Worm (Caenorhabditis elegans): ENCODE measurements around the gene rcq-5.
A peak's percentile ranks its signal among the peaks of the same experiment; 100 is the strongest.

rcq-5 gene

ce11 chrIII:4068120-4068519 is 10.3 kb upstream of the rcq-5 start:
- no peak for TF ChIP-seq nhr-111 (GFP tag; optimal IDR thresholded peaks at IDR 0.05)
- TF ChIP-seq nhr-48 (tag; optimal IDR thresholded peaks at IDR 0.05): no peak
- TF ChIP-seq set-16 (GFP tag; IDR thresholded peaks at IDR 0.05): peak; percentile 51
- no peak for TF ChIP-seq gei-8 (GFP tag; optimal IDR thresholded peaks at IDR 0.05)
- no peak for TF ChIP-seq snpc-4 (tag; optimal IDR thresholded peaks at IDR 0.05)
- no peak for TF ChIP-seq dmd-6 (GFP tag; IDR thresholded peaks at IDR 0.05)
- TF ChIP-seq mxl-3 (GFP tag; optimal IDR thresholded peaks at IDR 0.05): no peak
- no peak for TF ChIP-seq fkh-10 (GFP tag; optimal IDR thresholded peaks at IDR 0.05)
- TF ChIP-seq dmd-8 (GFP tag; IDR thresholded peaks at IDR 0.05): no peak

- TF ChIP-seq gei-8 (GFP tag; optimal IDR thresholded peaks at IDR 0.05): no peak
- no peak for TF ChIP-seq mxl-2 (GFP tag; conservative IDR thresholded peaks at IDR 0.05)
- peak; percentile 39 for TF ChIP-seq fkh-10 (GFP tag; optimal IDR thresholded peaks at IDR 0.05)
- TF ChIP-seq Y5F2A.4 (GFP tag; optimal IDR thresholded peaks at IDR 0.05): no peak
- TF ChIP-seq nhr-111 (GFP tag; optimal IDR thresholded peaks at IDR 0.05): no peak
- TF ChIP-seq php-3 (GFP tag; IDR thresholded peaks at IDR 0.05): no peak
- no peak for TF ChIP-seq T26A8.4 (GFP tag; IDR thresholded peaks at IDR 0.05)
These were observed 8.6 kb upstream of the rcq-5 start, which contains the start of gene unc-79 for ce11 chrIII:4066333-4066732. TSS of gene unc-79 (plus strand) at chrIII:4066633.

- TF ChIP-seq Y5F2A.4 (GFP tag; optimal IDR thresholded peaks at IDR 0.05) (no peak), rbr-2 (tag; optimal IDR thresholded peaks at IDR 0.05) (peak; percentile 72), lir-3 (tag; optimal IDR thresholded peaks at IDR 0.05) (no peak), dmd-6 (GFP tag; IDR thresholded peaks at IDR 0.05) (0 out of 2 replicates have a peak, but pooled peaks have one; percentile 7), hlh-11 (tag; optimal IDR thresholded peaks at IDR 0.05) (no peak), Y48G9A.11 (GFP tag; IDR thresholded peaks at IDR 0.05) (no peak), fkh-10 (GFP tag; optimal IDR thresholded peaks at IDR 0.05) (no peak), ceh-20 (GFP tag; IDR thresholded peaks at IDR 0.05) (peak; percentile 40; the same call in 1 of the 2 replicates), egl-43 (GFP tag; IDR thresholded peaks at IDR 0.05) (peak; percentile 69; the same call in 1 of the 2 replicates), nhr-11 (tag; optimal IDR thresholded peaks at IDR 0.05) (no peak), ceh-32 (tag; optimal IDR thresholded peaks at IDR 0.05; ENCODE audit: poor library complexity) (no peak), skn-1 (tag; optimal IDR thresholded peaks at IDR 0.05) (no peak), nhr-48 (tag; optimal IDR thresholded peaks at IDR 0.05) (no peak), hlh-30 (tag; optimal IDR thresholded peaks at IDR 0.05; ENCODE audit: insufficient read depth) (peak; percentile 18), lsy-2 (tag; optimal IDR thresholded peaks at IDR 0.05) (peak; percentile 46 to 48), T20F7.1 (GFP tag; optimal IDR thresholded peaks at IDR 0.05) (no peak), F44E2.7 (GFP tag; IDR thresholded peaks at IDR 0.05) (no peak), mxl-3 (GFP tag; optimal IDR thresholded peaks at IDR 0.05) (no peak), ceh-82 (tag; optimal IDR thresholded peaks at IDR 0.05) (no peak), php-3 (GFP tag; IDR thresholded peaks at IDR 0.05) (no peak), mep-1 (tag; optimal IDR thresholded peaks at IDR 0.05) (peak; percentile 54), nhr-77 (tag; optimal IDR thresholded peaks at IDR 0.05) (no peak), unc-62 (GFP tag; optimal IDR thresholded peaks at IDR 0.05 in 1 of 2) (peak in 1 of 2 experiments; percentile 79), unc-62 (tag; optimal IDR thresholded peaks at IDR 0.05) (no peak), D1046.2 (GFP tag; IDR thresholded peaks at IDR 0.05) (0 out of 2 replicates have a peak, but pooled peaks have one; percentile 11), lim-7 (GFP tag; IDR thresholded peaks at IDR 0.05) (no peak), mes-2 (tag; optimal IDR thresholded peaks at IDR 0.05; ENCODE audit: poor library complexity, severe bottlenecking) (peak; percentile 49), Y75B8A.6 (GFP tag; IDR thresholded peaks at IDR 0.05) (no peak), dve-1 (tag; optimal IDR thresholded peaks at IDR 0.05; ENCODE audit: insufficient read depth) (no peak), saeg-2 (GFP tag; IDR thresholded peaks at IDR 0.05) (no peak), nhr-76 (tag; optimal IDR thresholded peaks at IDR 0.05) (no peak), ceh-28 (tag; optimal IDR thresholded peaks at IDR 0.05) (peak; percentile 8), dpl-1 (GFP tag; optimal IDR thresholded peaks at IDR 0.05) (no peak), aha-1 (tag) (peak; percentile 80), ctbp-1 (GFP tag; IDR thresholded peaks at IDR 0.05) (0 out of 2 replicates have a peak, but pooled peaks have one; percentile 50), hmg-1.1 (GFP tag; IDR thresholded peaks at IDR 0.05) (peak; percentile 78), lin-39 (tag; optimal IDR thresholded peaks at IDR 0.05) (no peak), set-16 (GFP tag; IDR thresholded peaks at IDR 0.05) (peak; percentile 72), F37D6.2 (tag; optimal IDR thresholded peaks at IDR 0.05) (peak; percentile 51)
These were observed 5.9 kb upstream of the rcq-5 start for ce11 chrIII:4063724-4064123.

All from whole organism, L4 larva.